Worm (Caenorhabditis elegans) whole organism, midembryonic: Measurements from ENCODE around the gene nta-1.

ENCODE experiments used
- T22C8.4 ChIP-seq: fragments of 200-800 bp; sonication (Bioruptor generic); IDR thresholded peaks from 2 replicates; pipeline ENCODE4 v1.3.6; 2022; ENCODE audit warnings: missing genetic modification characterization, missing compliant biosample characterization
- flt-1 ChIP-seq: fragments of 200-800 bp; sonication (Bioruptor generic); IDR thresholded peaks from 2 replicates; pipeline ENCODE4 v1.3.6; 2022; ENCODE audit warnings: missing genetic modification characterization, missing compliant biosample characterization
- klf-2 ChIP-seq: fragments of 200-800 bp; sonication (Bioruptor generic); conservative IDR thresholded peaks from 2 replicates; pipeline ENCODE4 v1.3.6; 2022; ENCODE audit warnings: missing genetic modification reagents, missing genetic modification characterization, missing compliant biosample characterization
- med-1 ChIP-seq: sonication (generic microtip); optimal IDR thresholded peaks from 2 replicates; lab custom pipeline; 2017; ENCODE audit warnings: missing genetic modification characterization, mild to moderate bottlenecking, missing compliant biosample characterization, antibody characterized with exemption, missing genetic modification reagents; ENCODE audit not compliant: insufficient read depth
- ref-1 ChIP-seq: fragments of 200-800 bp; sonication (Bioruptor generic); conservative IDR thresholded peaks from 2 replicates; pipeline ENCODE4 v1.3.6; 2022; ENCODE audit warnings: missing genetic modification reagents, missing genetic modification characterization, missing compliant biosample characterization
- tab-1 ChIP-seq: fragments of 200-800 bp; sonication (Bioruptor generic); IDR thresholded peaks from 2 replicates; pipeline ENCODE4 v1.3.6; 2022; ENCODE audit warnings: missing genetic modification characterization, missing compliant biosample characterization
- ztf-23 ChIP-seq: fragments of 200-800 bp; sonication (Bioruptor generic); IDR thresholded peaks from 2 replicates; pipeline ENCODE4 v1.3.6; 2022; ENCODE audit warnings: missing genetic modification reagents, missing genetic modification characterization, missing compliant biosample characterization
- ztf-29 ChIP-seq: fragments of 200-800 bp; sonication (Bioruptor generic); IDR thresholded peaks from 2 replicates; pipeline ENCODE4 v1.3.6; 2022; ENCODE audit warnings: missing genetic modification reagents, missing genetic modification characterization, missing compliant biosample characterization

DNA sequence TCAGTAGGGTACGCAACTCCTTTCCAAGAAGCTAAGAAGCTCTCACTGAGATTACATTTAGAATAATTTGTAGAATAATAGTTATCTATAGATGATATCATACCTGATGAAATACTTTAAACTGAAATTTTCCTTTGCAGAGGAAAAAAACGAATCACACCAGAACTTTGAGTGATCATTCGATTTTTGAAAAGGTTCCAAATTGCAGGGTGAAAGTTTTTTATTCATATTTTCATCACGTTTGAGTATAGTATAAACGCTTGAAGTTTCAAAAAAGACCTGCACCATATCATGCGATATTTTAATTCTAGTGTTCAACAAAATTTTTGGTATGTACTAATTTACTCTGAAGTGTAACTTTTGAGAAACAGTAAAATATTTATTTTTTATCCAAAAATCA is 29.0 kb downstream of the nta-1 start, which contains the start of gene srh-100:
- no peak for TF ChIP-seq flt-1 (GFP tag; lab: Robert Waterston, UW)
- no peak for TF ChIP-seq T22C8.4 (GFP tag; lab: Robert Waterston, UW)
- TF ChIP-seq klf-2 (GFP tag; lab: Robert Waterston, UW) = no peak
- TF ChIP-seq ztf-29 (GFP tag; lab: Robert Waterston, UW) = no peak
- no peak for TF ChIP-seq tab-1 (GFP tag; lab: Robert Waterston, UW)
- TF ChIP-seq ref-1 (GFP tag; lab: Robert Waterston, UW) = no peak
- TF ChIP-seq med-1 = no peak
- no peak for TF ChIP-seq ztf-23 (GFP tag; lab: Robert Waterston, UW)
